Worm (Caenorhabditis elegans) whole organism, midembryonic: ENCODE measurements around the gene C06B3.6.

Source experiments
- med-1 ChIP-seq: sonication (generic microtip); optimal IDR thresholded peaks from 2 replicates; lab custom pipeline; 2017; ENCODE audit warnings: missing genetic modification characterization, mild to moderate bottlenecking, missing compliant biosample characterization, antibody characterized with exemption, missing genetic modification reagents; ENCODE audit not compliant: insufficient read depth
- ztf-29 ChIP-seq: fragments of 200-800 bp; sonication (Bioruptor generic); IDR thresholded peaks from 2 replicates; pipeline ENCODE4 v1.3.6; 2022; ENCODE audit warnings: missing genetic modification reagents, missing genetic modification characterization, missing compliant biosample characterization

ce11 chrV:13936052-13936451 lies 27.3 kb upstream of the C06B3.6 start:
- TF ChIP-seq ztf-29 (GFP tag; lab: Robert Waterston, UW) (no peak), med-1 (GFP tag; lab: Kevin White, UChicago) (no peak)
